Worm (Caenorhabditis elegans) whole organism, L4 larva: Measurements from ENCODE around the gene M01H9.2.

ENCODE experiments used
- D1046.2 ChIP-seq: fragments of 200-800 bp; sonication (Bioruptor generic); IDR thresholded peaks from 2 replicates; pipeline ENCODE4 v1.3.6; 2022; ENCODE audit warnings: missing genetic modification characterization, missing compliant biosample characterization
- F10B5.3 ChIP-seq: sonication (generic microtip); optimal IDR thresholded peaks from 2 replicates; lab custom pipeline; 2016; ENCODE audit warnings: mild to moderate bottlenecking, missing genetic modification characterization, missing compliant biosample characterization
- F26F4.8 ChIP-seq: fragments of 200-800 bp; sonication (Bioruptor generic); conservative IDR thresholded peaks from 2 replicates; pipeline ENCODE4 v1.3.6; 2022; ENCODE audit warnings: missing genetic modification characterization, missing compliant biosample characterization
- F37D6.2 ChIP-seq: sonication (generic microtip); optimal IDR thresholded peaks from 2 replicates; lab custom pipeline; 2016; ENCODE audit warnings: mild to moderate bottlenecking, missing genetic modification characterization, missing compliant biosample characterization
- R02D3.7 ChIP-seq: fragments of 150-350 bp; sonication (generic microtip); optimal IDR thresholded peaks from 3 replicates; lab custom pipeline; 2014; ENCODE audit warnings: missing biosample characterization, missing genetic modification characterization
- T26A8.4 ChIP-seq: fragments of 200-800 bp; sonication (Bioruptor generic); IDR thresholded peaks from 2 replicates; pipeline ENCODE4 v1.3.6; 2022; ENCODE audit warnings: missing genetic modification characterization, missing compliant biosample characterization
- Y105C5A.15 ChIP-seq: fragments of 200-800 bp; sonication (Bioruptor generic); IDR thresholded peaks from 2 replicates; pipeline ENCODE4 v1.3.6; 2022; ENCODE audit warnings: missing genetic modification characterization, missing compliant biosample characterization
- Y48G9A.11 ChIP-seq: fragments of 200-800 bp; sonication (Bioruptor generic); IDR thresholded peaks from 2 replicates; pipeline ENCODE4 v1.3.6; 2022; ENCODE audit warnings: missing genetic modification reagents, missing genetic modification characterization, missing compliant biosample characterization
- Y5F2A.4 ChIP-seq: fragments of 200-800 bp; sonication (Bioruptor generic); optimal IDR thresholded peaks from 2 replicates; lab custom pipeline; 2018; ENCODE audit warnings: mild to moderate bottlenecking, missing genetic modification characterization, missing compliant biosample characterization
- Y75B8A.6 ChIP-seq: fragments of 200-800 bp; sonication (Bioruptor generic); IDR thresholded peaks from 2 replicates; pipeline ENCODE4 v1.3.6; 2022; ENCODE audit warnings: missing genetic modification reagents, missing genetic modification characterization, missing compliant biosample characterization
- aha-1 ChIP-seq: fragments of 150-350 bp; peaks from one replicate; lab custom pipeline; 2014; ENCODE audit warnings: missing biosample characterization, missing genetic modification characterization
- aly-2 ChIP-seq: sonication (generic microtip); optimal IDR thresholded peaks from 2 replicates; lab custom pipeline; 2018; ENCODE audit warnings: missing biosample characterization, missing genetic modification characterization
- ama-1 ChIP-seq: fragments of 150-350 bp; optimal IDR thresholded peaks from 2 replicates; lab custom pipeline; 2014; ENCODE audit warnings: inconsistent platforms, mixed read lengths
- arid-1 ChIP-seq: fragments of 200-800 bp; sonication (Bioruptor generic); conservative IDR thresholded peaks from 2 replicates; pipeline ENCODE4 v1.3.6; 2022; ENCODE audit warnings: missing genetic modification reagents, missing genetic modification characterization, missing compliant biosample characterization
- ceh-20 ChIP-seq: fragments of 200-800 bp; sonication (Bioruptor generic); IDR thresholded peaks from 2 replicates; pipeline ENCODE4 v1.3.6; 2022; ENCODE audit warnings: missing genetic modification reagents, missing genetic modification characterization, missing compliant biosample characterization
- ceh-62 ChIP-seq: sonication (generic microtip); optimal IDR thresholded peaks from 2 replicates; lab custom pipeline; 2017; ENCODE audit warnings: missing biosample characterization, missing genetic modification characterization
- daf-12 ChIP-seq: fragments of 150-350 bp; optimal IDR thresholded peaks from 2 replicates; lab custom pipeline; 2014; ENCODE audit warnings: missing biosample characterization, missing genetic modification reagents, missing genetic modification characterization
- dmd-8 ChIP-seq: fragments of 200-800 bp; sonication (Bioruptor generic); IDR thresholded peaks from 2 replicates; pipeline ENCODE4 v1.3.6; 2022; ENCODE audit warnings: missing genetic modification characterization, missing compliant biosample characterization
- dmd-9 ChIP-seq: fragments of 200-800 bp; sonication (Bioruptor generic); IDR thresholded peaks from 2 replicates; pipeline ENCODE4 v1.3.6; 2022; ENCODE audit warnings: missing genetic modification reagents, missing genetic modification characterization, missing compliant biosample characterization
- duxl-1 ChIP-seq: sonication (generic microtip); optimal IDR thresholded peaks from 2 replicates; lab custom pipeline; 2016; ENCODE audit warnings: mild to moderate bottlenecking, missing genetic modification characterization, moderate library complexity, missing compliant biosample characterization; ENCODE audit not compliant: poor library complexity
- dve-1 ChIP-seq: sonication (generic microtip); optimal IDR thresholded peaks from 2 replicates; lab custom pipeline; 2017; ENCODE audit warnings: antibody characterized with exemption, mild to moderate bottlenecking, missing genetic modification characterization, missing compliant biosample characterization; ENCODE audit not compliant: insufficient read depth
- egl-43 ChIP-seq: fragments of 200-800 bp; sonication (Bioruptor generic); IDR thresholded peaks from 2 replicates; pipeline ENCODE4 v1.3.6; 2022; ENCODE audit warnings: missing genetic modification reagents, missing genetic modification characterization, missing compliant biosample characterization
- fkh-10 ChIP-seq: fragments of 150-350 bp; optimal IDR thresholded peaks from 2 replicates; lab custom pipeline; 2014; ENCODE audit warnings: missing biosample characterization, missing genetic modification reagents, missing genetic modification characterization
- gei-8 ChIP-seq: fragments of 200-800 bp; sonication (Bioruptor generic); optimal IDR thresholded peaks from 2 replicates; lab custom pipeline; 2018; ENCODE audit warnings: mild to moderate bottlenecking, missing genetic modification characterization, missing compliant biosample characterization
- hlh-30 ChIP-seq: sonication (generic microtip); optimal IDR thresholded peaks from 2 replicates; lab custom pipeline; 2017; ENCODE audit warnings: antibody characterized with exemption, mild to moderate bottlenecking, missing genetic modification characterization, missing compliant biosample characterization; ENCODE audit not compliant: insufficient read depth
- lim-7 ChIP-seq: fragments of 200-800 bp; sonication (Bioruptor generic); IDR thresholded peaks from 2 replicates; pipeline ENCODE4 v1.3.6; 2022; ENCODE audit warnings: missing genetic modification characterization, missing compliant biosample characterization
- lin-1 ChIP-seq: fragments of 200-800 bp; sonication (Bioruptor generic); IDR thresholded peaks from 2 replicates; pipeline ENCODE4 v1.3.6; 2022; ENCODE audit warnings: missing genetic modification reagents, missing genetic modification characterization, missing compliant biosample characterization
- lir-3 ChIP-seq: sonication (generic microtip); optimal IDR thresholded peaks from 2 replicates; lab custom pipeline; 2016; ENCODE audit warnings: mild to moderate bottlenecking, missing genetic modification characterization, missing compliant biosample characterization
- lsy-2 ChIP-seq, 2 experiments: fragments of 150-350 bp in 1 of 2; sonication (generic microtip) in 1 of 2; optimal IDR thresholded peaks; 2 replicates each; lab custom pipeline; 2014 to 2017; ENCODE audit warnings: missing biosample characterization in 2 of 2, missing genetic modification characterization in 2 of 2
- madf-5 ChIP-seq, 2 experiments: fragments of 200-800 bp; sonication (Bioruptor generic); IDR thresholded peaks; 2 replicates each; pipeline ENCODE4 v1.3.6; 2022; ENCODE audit warnings: missing compliant biosample characterization in 2 of 2, missing genetic modification characterization in 2 of 2
- mdt-29 ChIP-seq: fragments of 200-800 bp; sonication (Bioruptor generic); IDR thresholded peaks from 2 replicates; pipeline ENCODE4 v1.3.6; 2022; ENCODE audit warnings: missing genetic modification reagents, missing genetic modification characterization, missing compliant biosample characterization
- nhr-102 ChIP-seq: sonication (generic microtip); optimal IDR thresholded peaks from 2 replicates; lab custom pipeline; 2016; ENCODE audit warnings: mild to moderate bottlenecking, missing genetic modification characterization, moderate library complexity, missing compliant biosample characterization
- nhr-25 ChIP-seq: sonication (generic microtip); optimal IDR thresholded peaks from 2 replicates; lab custom pipeline; 2017; ENCODE audit warnings: missing genetic modification characterization, mild to moderate bottlenecking, missing compliant biosample characterization, antibody characterized with exemption, moderate library complexity, borderline replicate concordance; ENCODE audit not compliant: insufficient read depth
- nhr-41 ChIP-seq: fragments of 200-800 bp; sonication (Bioruptor generic); IDR thresholded peaks from 2 replicates; pipeline ENCODE4 v1.3.6; 2022; ENCODE audit warnings: missing genetic modification reagents, missing genetic modification characterization, missing compliant biosample characterization
- nhr-76 ChIP-seq: fragments of 150-350 bp; optimal IDR thresholded peaks from 2 replicates; lab custom pipeline; 2014; ENCODE audit warnings: missing biosample characterization, missing genetic modification characterization
- nhr-77 ChIP-seq: fragments of 150-350 bp; optimal IDR thresholded peaks from 2 replicates; lab custom pipeline; 2014; ENCODE audit warnings: missing biosample characterization, missing genetic modification characterization
- php-3 ChIP-seq: fragments of 200-800 bp; sonication (Bioruptor generic); IDR thresholded peaks from 2 replicates; pipeline ENCODE4 v1.3.6; 2022; ENCODE audit warnings: missing genetic modification reagents, missing genetic modification characterization, missing compliant biosample characterization
- pqm-1 ChIP-seq: sonication (generic microtip); optimal IDR thresholded peaks from 2 replicates; lab custom pipeline; 2017; ENCODE audit warnings: missing biosample characterization, missing genetic modification characterization
- skn-1 ChIP-seq: fragments of 150-350 bp; optimal IDR thresholded peaks from 2 replicates; lab custom pipeline; 2014; ENCODE audit warnings: missing biosample characterization, missing genetic modification characterization
- unc-62 ChIP-seq, 3 experiments: fragments of 150-350 bp in 1 of 3; sonication (generic microtip); optimal IDR thresholded peaks in 2 of 3; peaks in 1 of 3; 1 replicate in 1 of 3; 2 replicates in 2 of 3; lab custom pipeline; 2014 to 2017; ENCODE audit warnings: missing biosample characterization in 3 of 3, missing genetic modification characterization in 3 of 3, missing genetic modification reagents in 3 of 3, missing genotype in 1 of 3
- vab-7 ChIP-seq: fragments of 200-800 bp; sonication (Bioruptor generic); IDR thresholded peaks from 2 replicates; pipeline ENCODE4 v1.3.6; 2022; ENCODE audit warnings: missing genetic modification reagents, missing genetic modification characterization, missing compliant biosample characterization
- zip-11 ChIP-seq: fragments of 200-800 bp; sonication (Bioruptor generic); IDR thresholded peaks from 2 replicates; pipeline ENCODE4 v1.3.6; 2022; ENCODE audit warnings: missing genetic modification characterization, missing compliant biosample characterization

M01H9.2 gene

ce11 chrIV:4469770-4470709, 7.0 kb upstream of the M01H9.2 start (continued):
- TF ChIP-seq unc-62 (GFP tag; optimal IDR thresholded peaks at IDR 0.05 in 1 of 2; lab: Kevin White, UChicago): peak in 1 of 2 experiments; percentile 67
- no peak for TF ChIP-seq unc-62 (tag; optimal IDR thresholded peaks at IDR 0.05; lab: Kevin White, UChicago)
- TF ChIP-seq lir-3: no peak
- TF ChIP-seq nhr-76: no peak
- TF ChIP-seq vab-7: no peak
- peak; percentile 71 for TF ChIP-seq nhr-25 (tag; lab: Kevin White, UChicago)
- TF ChIP-seq lsy-2 (tag; optimal IDR thresholded peaks at IDR 0.05; lab: Kevin White, UChicago): peak; percentile 60 to 67
- TF ChIP-seq lim-7 (GFP tag; lab: Robert Waterston, UW): peak; percentile 66
- peak; percentile 20; the same call in 1 of the 2 replicates for TF ChIP-seq Y105C5A.15 (GFP tag; lab: Robert Waterston, UW)
- TF ChIP-seq ama-1 (lab: Kevin White, UChicago): no peak
- TF ChIP-seq nhr-77: no peak
- TF ChIP-seq madf-5 (GFP tag; IDR thresholded peaks at IDR 0.05; lab: Robert Waterston, UW): 0 out of 4 replicates have a peak, but pooled peaks of 1 of the 2 experiments have one; percentile 35
- TF ChIP-seq aly-2: no peak
- TF ChIP-seq F26F4.8 (GFP tag; lab: Robert Waterston, UW): no peak
- no peak for TF ChIP-seq zip-11 (GFP tag; lab: Robert Waterston, UW)
- no peak for TF ChIP-seq gei-8 (GFP tag; lab: Kevin White, UChicago)
- TF ChIP-seq nhr-41 (GFP tag; lab: Robert Waterston, UW): no peak
- peak; percentile 45 for TF ChIP-seq php-3
- no peak for TF ChIP-seq Y48G9A.11 (GFP tag; lab: Robert Waterston, UW)
- no peak for TF ChIP-seq D1046.2 (GFP tag; lab: Robert Waterston, UW)
- peak; percentile 18 for TF ChIP-seq F37D6.2 (tag; lab: Kevin White, UChicago)
- TF ChIP-seq dmd-8 (GFP tag; lab: Robert Waterston, UW): no peak
- TF ChIP-seq pqm-1: no peak
- no peak for TF ChIP-seq skn-1 (tag; lab: Kevin White, UChicago)
- TF ChIP-seq egl-43 (GFP tag; lab: Robert Waterston, UW): no peak
- peak; percentile 83 for TF ChIP-seq fkh-10 (GFP tag; lab: Kevin White, UChicago)
- no peak for TF ChIP-seq ceh-62 (tag; lab: Kevin White, UChicago)
- no peak for TF ChIP-seq Y5F2A.4
- peak; percentile 53 for TF ChIP-seq ceh-20 (GFP tag; lab: Robert Waterston, UW)
- TF ChIP-seq F10B5.3 (tag; lab: Kevin White, UChicago): no peak
- no peak; the same call in 1 of the 2 replicates for TF ChIP-seq mdt-29 (GFP tag; lab: Robert Waterston, UW)
- peak; percentile 25; the same call in 1 of the 2 replicates for TF ChIP-seq lin-1
- peak; percentile 75 for TF ChIP-seq dve-1
- no peak for TF ChIP-seq daf-12 (tag; lab: Kevin White, UChicago)
- no peak for TF ChIP-seq R02D3.7
- TF ChIP-seq Y75B8A.6: no peak
- TF ChIP-seq arid-1 (GFP tag; lab: Robert Waterston, UW): 0 out of 2 replicates have a peak, but pooled peaks have one; percentile 4
- TF ChIP-seq duxl-1: peak; percentile 36
- TF ChIP-seq nhr-102 (tag; lab: Kevin White, UChicago): peak; percentile 51
- peak; percentile 58; the same call in 1 of the 2 replicates for TF ChIP-seq T26A8.4 (GFP tag; lab: Robert Waterston, UW)
- TF ChIP-seq, all 104 proteins: peak for 41

DNA sequence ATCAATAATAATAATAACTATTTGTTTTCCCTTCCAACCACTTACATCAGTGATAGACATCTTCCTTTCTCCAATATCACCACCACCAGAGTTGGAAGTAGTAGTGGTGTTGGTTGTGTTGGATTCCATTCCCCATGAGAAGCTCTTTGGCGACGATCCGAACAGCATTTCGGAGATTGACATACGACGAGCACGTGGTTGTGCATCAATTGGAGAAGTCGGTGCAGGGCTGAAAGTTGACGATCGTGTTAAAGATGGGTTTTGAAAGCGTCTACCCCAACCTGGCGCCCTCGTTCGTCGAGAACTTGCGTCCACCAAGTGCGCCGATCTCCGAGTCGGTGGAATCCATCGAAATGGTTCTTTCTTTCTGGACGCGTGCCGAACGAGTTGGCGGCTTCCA, 6.0 kb upstream of the M01H9.2 start:
- 0 out of 2 replicates have a peak, but pooled peaks have one; percentile 35 for TF ChIP-seq Y75B8A.6
- TF ChIP-seq dmd-9: no peak
- no peak for TF ChIP-seq nhr-77
- TF ChIP-seq hlh-30 (tag; lab: Kevin White, UChicago): no peak
- peak; percentile 41 for TF ChIP-seq ama-1 (lab: Kevin White, UChicago)
- peak; percentile 73 for TF ChIP-seq aha-1 (tag; lab: Kevin White, UChicago)
- TF ChIP-seq, all 104 proteins: peak for 3
